Fruit fly (Drosophila melanogaster) whole organism, embryonic: ENCODE data around the gene CG3348.

ENCODE experiments used
- CG1024 ChIP-seq: fragments of 200-800 bp; sonication (Bioruptor generic); IDR thresholded peaks from 2 replicates; pipeline ENCODE4 v1.3.6; 2022; ENCODE audit warnings: missing biosample characterization, missing genetic modification characterization
- CG10366 ChIP-seq: fragments of 200-800 bp; sonication (Bioruptor generic); IDR thresholded peaks from 2 replicates; pipeline ENCODE4 v1.3.6; 2022; ENCODE audit warnings: missing biosample characterization, missing genetic modification characterization
- CG11093 ChIP-seq: fragments of 200-800 bp; sonication (Bioruptor generic); IDR thresholded peaks from 3 replicates; pipeline ENCODE4 v1.3.6; 2022; ENCODE audit warnings: missing biosample characterization, missing genetic modification characterization
- CG12071 ChIP-seq: fragments of 200-800 bp; sonication (Bioruptor generic); optimal IDR thresholded peaks from 3 replicates; lab custom pipeline; 2018; ENCODE audit warnings: missing biosample characterization, mild to moderate bottlenecking, missing genetic modification characterization
- CG12155 ChIP-seq: fragments of 200-800 bp; sonication (Bioruptor generic); optimal IDR thresholded peaks from 3 replicates; lab custom pipeline; 2016; ENCODE audit warnings: missing biosample characterization, missing genetic modification characterization
- CG12769 ChIP-seq: fragments of 200-800 bp; sonication (Bioruptor generic); optimal IDR thresholded peaks from 2 replicates; lab custom pipeline; 2019; ENCODE audit warnings: missing biosample characterization, mild to moderate bottlenecking, missing genetic modification characterization, moderate library complexity
- CG2678 ChIP-seq: fragments of 200-800 bp; sonication (Bioruptor generic); optimal IDR thresholded peaks from 3 replicates; lab custom pipeline; 2019; ENCODE audit warnings: missing biosample characterization, mild to moderate bottlenecking, missing genetic modification characterization, moderate library complexity
- CG2712 ChIP-seq: fragments of 200-800 bp; optimal IDR thresholded peaks from 3 replicates; lab custom pipeline; 2019; ENCODE audit warnings: missing biosample characterization, mild to moderate bottlenecking, missing genetic modification characterization, moderate library complexity
- CG3065 ChIP-seq: fragments of 200-800 bp; sonication (Bioruptor generic); optimal IDR thresholded peaks from 2 replicates; lab custom pipeline; 2016; ENCODE audit warnings: missing biosample characterization, missing genetic modification characterization
- CG6272 ChIP-seq: fragments of 200-800 bp; sonication (Bioruptor generic); IDR thresholded peaks from 2 replicates; pipeline ENCODE4 v1.3.6; 2022; ENCODE audit warnings: missing biosample characterization, missing genetic modification characterization
- CG7357 ChIP-seq: fragments of 200-800 bp; sonication (Bioruptor generic); IDR thresholded peaks from 3 replicates; pipeline ENCODE4 v1.3.6; 2022; ENCODE audit warnings: missing biosample characterization, missing genetic modification characterization
- CG7372 ChIP-seq: fragments of 200-800 bp; sonication (Bioruptor generic); IDR thresholded peaks from 2 replicates; pipeline ENCODE4 v1.3.6; 2022; ENCODE audit warnings: missing biosample characterization, missing genetic modification characterization
- CG7745 ChIP-seq: fragments of 200-800 bp; sonication (Bioruptor generic); optimal IDR thresholded peaks from 2 replicates; lab custom pipeline; 2018; ENCODE audit warnings: missing biosample characterization, mild to moderate bottlenecking, missing genetic modification characterization, moderate library complexity
- CG7839 ChIP-seq: fragments of 200-800 bp; sonication (Bioruptor generic); optimal IDR thresholded peaks from 3 replicates; lab custom pipeline; 2018; ENCODE audit warnings: missing biosample characterization, mild to moderate bottlenecking, missing genetic modification characterization, moderate library complexity
- CG8478 ChIP-seq: fragments of >200 bp; optimal IDR thresholded peaks from 2 replicates; lab custom pipeline; 2018
- CrebB ChIP-seq: fragments of 200-800 bp; sonication (Bioruptor generic); optimal IDR thresholded peaks from 3 replicates; lab custom pipeline; 2018; ENCODE audit warnings: missing biosample characterization, mild to moderate bottlenecking, missing genetic modification characterization
- D19A ChIP-seq: fragments of 200-800 bp; optimal IDR thresholded peaks from 3 replicates; lab custom pipeline; 2019; ENCODE audit warnings: missing biosample characterization, mild to moderate bottlenecking, missing genetic modification characterization, moderate library complexity
- Dbx ChIP-seq: fragments of 200-800 bp; sonication (Bioruptor generic); IDR thresholded peaks from 3 replicates; pipeline ENCODE4 v1.3.6; 2022; ENCODE audit warnings: missing biosample characterization, missing genetic modification characterization
- Drgx ChIP-seq: fragments of 200-800 bp; sonication (Bioruptor generic); IDR thresholded peaks from 2 replicates; pipeline ENCODE4 v1.3.6; 2022; ENCODE audit warnings: missing biosample characterization, missing genetic modification characterization
- Gug ChIP-seq: fragments of 200-800 bp; sonication (Bioruptor generic); IDR thresholded peaks from 4 replicates; pipeline ENCODE4 v1.3.6; 2022; ENCODE audit warnings: missing biosample characterization, missing genetic modification characterization
- HLH4C ChIP-seq: fragments of 200-800 bp; sonication (Bioruptor generic); IDR thresholded peaks from 3 replicates; pipeline ENCODE4 v1.3.6; 2022; ENCODE audit warnings: missing biosample characterization, missing genetic modification characterization; ENCODE audit not compliant: partially characterized antibody
- Hmr ChIP-seq: fragments of 200-800 bp; sonication (Bioruptor generic); optimal IDR thresholded peaks from 3 replicates; lab custom pipeline; 2017; ENCODE audit warnings: mild to moderate bottlenecking, missing biosample characterization, missing genetic modification reagents, missing genetic modification characterization
- Lhr ChIP-seq: fragments of 200-800 bp; sonication (Bioruptor generic); optimal IDR thresholded peaks from 3 replicates; lab custom pipeline; 2017; ENCODE audit warnings: mild to moderate bottlenecking, missing biosample characterization, missing genetic modification reagents, missing genetic modification characterization
- Oaz ChIP-seq: fragments of 200-800 bp; sonication (Bioruptor generic); IDR thresholded peaks from 2 replicates; pipeline ENCODE4 v1.3.6; 2022; ENCODE audit warnings: missing biosample characterization, missing genetic modification characterization
- Rfx ChIP-seq: fragments of 200-800 bp; sonication (Bioruptor generic); IDR thresholded peaks from 2 replicates; pipeline ENCODE4 v1.3.6; 2022; ENCODE audit warnings: missing biosample characterization, missing genetic modification characterization
- Sox102F ChIP-seq: fragments of 200-800 bp; sonication (Bioruptor generic); optimal IDR thresholded peaks from 2 replicates; lab custom pipeline; 2018; ENCODE audit warnings: missing biosample characterization, mild to moderate bottlenecking, missing genetic modification characterization, moderate library complexity
- Trl ChIP-seq, 3 experiments: fragments of >200 bp in 2 of 3; fragments of 200-800 bp in 1 of 3; sonication (Bioruptor generic) in 1 of 3; optimal IDR thresholded peaks; 2 replicates in 1 of 3; 3 replicates in 2 of 3; lab custom pipeline; 2016 to 2017; ENCODE audit warnings: missing biosample characterization in 1 of 3, missing genetic modification characterization in 1 of 3
- YL-1 ChIP-seq: fragments of 200-800 bp; sonication (Bioruptor generic); optimal IDR thresholded peaks from 3 replicates; lab custom pipeline; 2017; ENCODE audit warnings: missing biosample characterization, mild to moderate bottlenecking, missing genetic modification characterization
- al ChIP-seq: fragments of 200-800 bp; sonication (Bioruptor generic); IDR thresholded peaks from 2 replicates; pipeline ENCODE4 v1.3.6; 2022; ENCODE audit warnings: missing biosample characterization, missing genetic modification characterization
- ase ChIP-seq: fragments of 200-800 bp; sonication (Bioruptor generic); IDR thresholded peaks from 3 replicates; pipeline ENCODE4 v1.3.6; 2022; ENCODE audit warnings: missing biosample characterization, missing genetic modification characterization
- cas ChIP-seq: fragments of 200-800 bp; sonication (Bioruptor generic); IDR thresholded peaks from 2 replicates; pipeline ENCODE4 v1.3.6; 2022; ENCODE audit warnings: missing biosample characterization, missing genetic modification characterization
- caup ChIP-seq: fragments of 200-800 bp; sonication (Bioruptor generic); optimal IDR thresholded peaks from 3 replicates; lab custom pipeline; 2017; ENCODE audit warnings: missing biosample characterization, mild to moderate bottlenecking, missing genetic modification characterization, moderate library complexity; ENCODE audit not compliant: severe bottlenecking
- crol ChIP-seq: fragments of 200-800 bp; sonication (Bioruptor generic); IDR thresholded peaks from 2 replicates; pipeline ENCODE4 v1.3.6; 2022; ENCODE audit warnings: missing biosample characterization, missing genetic modification characterization
- crp ChIP-seq, 2 experiments: fragments of 200-800 bp; sonication (Bioruptor generic); optimal IDR thresholded peaks; 2 replicates in 1 of 2; 3 replicates in 1 of 2; lab custom pipeline; 2017; ENCODE audit warnings: missing biosample characterization in 2 of 2, missing genetic modification characterization in 2 of 2, mild to moderate bottlenecking in 1 of 2, moderate library complexity in 1 of 2
- dati ChIP-seq: fragments of 200-800 bp; sonication (Bioruptor generic); IDR thresholded peaks from 2 replicates; pipeline ENCODE4 v1.3.6; 2022; ENCODE audit warnings: missing biosample characterization, missing genetic modification characterization
- dysf ChIP-seq: fragments of 200-800 bp; sonication (Bioruptor generic); IDR thresholded peaks from 3 replicates; pipeline ENCODE4 v1.3.6; 2022; ENCODE audit warnings: missing biosample characterization, missing genetic modification characterization
- ewg ChIP-seq: fragments of 200-800 bp; sonication (Bioruptor generic); optimal IDR thresholded peaks from 3 replicates; lab custom pipeline; 2017; ENCODE audit warnings: mild to moderate bottlenecking, missing biosample characterization, missing genetic modification reagents, missing genetic modification characterization
- fd64A ChIP-seq: fragments of 200-800 bp; sonication (Bioruptor generic); optimal IDR thresholded peaks from 3 replicates; lab custom pipeline; 2018; ENCODE audit warnings: missing biosample characterization, mild to moderate bottlenecking, missing genetic modification characterization
- ftz-f1 ChIP-seq: fragments of 200-800 bp; sonication (Bioruptor generic); optimal IDR thresholded peaks from 2 replicates; lab custom pipeline; 2016; ENCODE audit warnings: missing biosample characterization, missing genetic modification characterization
- gce ChIP-seq: fragments of 200-800 bp; sonication (Bioruptor generic); IDR thresholded peaks from 3 replicates; pipeline ENCODE4 v1.3.6; 2022; ENCODE audit warnings: missing biosample characterization, missing genetic modification characterization
- hth ChIP-seq: fragments of >200 bp; optimal IDR thresholded peaks from 2 replicates; lab custom pipeline; 2017; ENCODE audit warnings: inconsistent platforms
- jing ChIP-seq: fragments of 200-800 bp; sonication (Bioruptor generic); optimal IDR thresholded peaks from 2 replicates; lab custom pipeline; 2018; ENCODE audit warnings: missing biosample characterization, mild to moderate bottlenecking, missing genetic modification characterization
- ken ChIP-seq: fragments of 200-800 bp; sonication (Bioruptor generic); IDR thresholded peaks from 3 replicates; pipeline ENCODE4 v1.3.6; 2022; ENCODE audit warnings: missing biosample characterization, missing genetic modification characterization
- nerfin-1 ChIP-seq: fragments of 200-800 bp; sonication (Bioruptor generic); optimal IDR thresholded peaks from 3 replicates; lab custom pipeline; 2019; ENCODE audit warnings: missing biosample characterization, mild to moderate bottlenecking, missing genetic modification characterization, moderate library complexity
- schlank ChIP-seq: fragments of 200-800 bp; sonication (Bioruptor generic); optimal IDR thresholded peaks from 2 replicates; lab custom pipeline; 2018; ENCODE audit warnings: missing biosample characterization, mild to moderate bottlenecking, missing genetic modification characterization
- sqz ChIP-seq: fragments of 200-800 bp; sonication (Bioruptor generic); optimal IDR thresholded peaks from 3 replicates; lab custom pipeline; 2018; ENCODE audit warnings: missing biosample characterization, mild to moderate bottlenecking, missing genetic modification characterization
- stc ChIP-seq: fragments of 200-800 bp; sonication (Bioruptor generic); IDR thresholded peaks from 2 replicates; pipeline ENCODE4 v1.3.6; 2022; ENCODE audit warnings: missing biosample characterization, missing genetic modification characterization
- sug ChIP-seq: fragments of 200-800 bp; optimal IDR thresholded peaks from 2 replicates; lab custom pipeline; 2019; ENCODE audit warnings: missing biosample characterization, mild to moderate bottlenecking, missing genetic modification characterization, moderate library complexity
- tgo ChIP-seq: fragments of 200-800 bp; sonication (Bioruptor generic); IDR thresholded peaks from 3 replicates; pipeline ENCODE4 v1.3.6; 2022; ENCODE audit warnings: missing biosample characterization, missing genetic modification characterization
- vfl ChIP-seq: fragments of 200-800 bp; sonication (Bioruptor generic); optimal IDR thresholded peaks from 2 replicates; lab custom pipeline; 2016; ENCODE audit warnings: missing biosample characterization, missing genetic modification characterization
- zen ChIP-seq: fragments of 200-800 bp; sonication (Bioruptor generic); optimal IDR thresholded peaks from 3 replicates; lab custom pipeline; 2018; ENCODE audit warnings: missing biosample characterization, mild to moderate bottlenecking, missing genetic modification characterization, moderate library complexity

Gene CG3348

dm6 chr3R:27246264-27246663, 45.7 kb downstream of the CG3348 start (continued):
- TF ChIP-seq CG7745 (no peak), Lhr (peak; percentile 42), CG7372 (GFP tag; lab: Robert Waterston, UW) (peak; percentile 45; the same call in 1 of the 2 replicates), tgo (peak; percentile 65; the same call in 2 of the 3 replicates), caup (peak; percentile 71), CG1024 (GFP tag; lab: Robert Waterston, UW) (peak; percentile 45; the same call in 1 of the 2 replicates), CG12155 (peak; percentile 46), zen (tag; lab: Kevin White, UChicago) (peak; percentile 61), YL-1 (GFP tag; lab: Kevin White, UChicago) (no peak), Sox102F (peak; percentile 88), CG11093 (GFP tag; lab: Robert Waterston, UW) (no peak), ken (GFP tag; lab: Robert Waterston, UW) (no peak), HLH4C (GFP tag; lab: Robert Waterston, UW) (no peak), CG6272 (GFP tag; lab: Robert Waterston, UW) (no peak), nerfin-1 (tag; lab: Kevin White, UChicago) (peak; percentile 87), Dbx (GFP tag; lab: Robert Waterston, UW) (0 out of 3 replicates have a peak, but pooled peaks have one; percentile 37), fd64A (GFP tag; lab: Kevin White, UChicago) (no peak), CG7357 (peak; percentile 49; the same call in 2 of the 3 replicates), Gug (no peak), cas (GFP tag; lab: Robert Waterston, UW) (no peak), CG12769 (tag; lab: Kevin White, UChicago) (peak; percentile 52), sug (peak; percentile 77), vfl (GFP tag; lab: Kevin White, UChicago) (no peak), jing (GFP tag; lab: Kevin White, UChicago) (no peak), dati (GFP tag; lab: Robert Waterston, UW) (no peak), Drgx (peak; percentile 43; the same call in 1 of the 2 replicates), ase (GFP tag; lab: Robert Waterston, UW) (peak; percentile 51; the same call in 2 of the 3 replicates), crol (GFP tag; lab: Robert Waterston, UW) (no peak), stc (peak; percentile 80), CG12071 (GFP tag; lab: Kevin White, UChicago) (no peak), ftz-f1 (GFP tag; lab: Kevin White, UChicago) (no peak), CG3065 (GFP tag; lab: Kevin White, UChicago) (peak; percentile 12), dysf (GFP tag; lab: Robert Waterston, UW) (peak; percentile 73), CG2712 (tag; lab: Kevin White, UChicago) (peak; percentile 93), CG8478 (no peak), crp (GFP tag; optimal IDR thresholded peaks at IDR 0.05; lab: Kevin White, UChicago) (no peak), ewg (GFP tag; lab: Kevin White, UChicago) (peak; percentile 54), CrebB (tag; lab: Kevin White, UChicago) (peak; percentile 68), al (peak; percentile 53; the same call in 1 of the 2 replicates), Trl (optimal IDR thresholded peaks at IDR 0.05; lab: Kevin White, UChicago) (no peak), Trl (GFP tag; optimal IDR thresholded peaks at IDR 0.05; lab: Kevin White, UChicago) (no peak), Hmr (peak; percentile 71), Rfx (GFP tag; lab: Robert Waterston, UW) (peak; percentile 49; the same call in 1 of the 2 replicates), gce (peak; percentile 33; the same call in 1 of the 3 replicates), schlank (tag; lab: Kevin White, UChicago) (no peak), CG2678 (peak; percentile 90), Oaz (GFP tag; lab: Robert Waterston, UW) (no peak), sqz (GFP tag; lab: Kevin White, UChicago) (no peak), CG10366 (0 out of 2 replicates have a peak, but pooled peaks have one; percentile 12), hth (lab: Kevin White, UChicago) (no peak), CG7839 (peak; percentile 92), D19A (tag; lab: Kevin White, UChicago) (peak; percentile 89)
